Worm (Caenorhabditis elegans) whole organism, L4 larva: ENCODE measurements around the gene K01H12.4.

Source experiments
- F49E8.2 ChIP-seq: sonication (generic microtip); optimal IDR thresholded peaks from 2 replicates; lab custom pipeline; 2016; ENCODE audit warnings: missing compliant biosample characterization, mild to moderate bottlenecking, missing genetic modification characterization, borderline replicate concordance
- Y105C5A.15 ChIP-seq: fragments of 200-800 bp; sonication (Bioruptor generic); IDR thresholded peaks from 2 replicates; pipeline ENCODE4 v1.3.6; 2022; ENCODE audit warnings: missing genetic modification characterization, missing compliant biosample characterization
- Y75B8A.6 ChIP-seq: fragments of 200-800 bp; sonication (Bioruptor generic); IDR thresholded peaks from 2 replicates; pipeline ENCODE4 v1.3.6; 2022; ENCODE audit warnings: missing genetic modification reagents, missing genetic modification characterization, missing compliant biosample characterization
- aha-1 ChIP-seq: fragments of 150-350 bp; peaks from one replicate; lab custom pipeline; 2014; ENCODE audit warnings: missing biosample characterization, missing genetic modification characterization
- ces-1 ChIP-seq: fragments of 150-350 bp; sonication (generic microtip); optimal IDR thresholded peaks from 4 replicates; lab custom pipeline; 2014; ENCODE audit warnings: missing biosample characterization, missing genetic modification reagents, missing genetic modification characterization
- daf-12 ChIP-seq: fragments of 150-350 bp; optimal IDR thresholded peaks from 2 replicates; lab custom pipeline; 2014; ENCODE audit warnings: missing biosample characterization, missing genetic modification reagents, missing genetic modification characterization
- daf-16 ChIP-seq, 3 experiments: sonication (generic microtip); optimal IDR thresholded peaks; 2 replicates each; lab custom pipeline; 2016 to 2017; ENCODE audit warnings: missing genetic modification characterization in 3 of 3, missing genetic modification reagents in 3 of 3, mild to moderate bottlenecking in 2 of 3, missing compliant biosample characterization in 2 of 3, missing biosample characterization in 1 of 3, moderate library complexity in 1 of 3
- daf-8 ChIP-seq: fragments of 200-800 bp; sonication (Bioruptor generic); IDR thresholded peaks from 2 replicates; pipeline ENCODE4 v1.3.6; 2022; ENCODE audit warnings: missing genetic modification characterization, missing compliant biosample characterization
- dmd-6 ChIP-seq: fragments of 200-800 bp; sonication (Bioruptor generic); IDR thresholded peaks from 2 replicates; pipeline ENCODE4 v1.3.6; 2022; ENCODE audit warnings: missing genetic modification reagents, missing genetic modification characterization, missing compliant biosample characterization
- duxl-1 ChIP-seq: sonication (generic microtip); optimal IDR thresholded peaks from 2 replicates; lab custom pipeline; 2016; ENCODE audit warnings: mild to moderate bottlenecking, missing genetic modification characterization, moderate library complexity, missing compliant biosample characterization; ENCODE audit not compliant: poor library complexity
- dve-1 ChIP-seq: sonication (generic microtip); optimal IDR thresholded peaks from 2 replicates; lab custom pipeline; 2017; ENCODE audit warnings: antibody characterized with exemption, mild to moderate bottlenecking, missing genetic modification characterization, missing compliant biosample characterization; ENCODE audit not compliant: insufficient read depth
- hif-1 ChIP-seq, 2 experiments: sonication (generic microtip); optimal IDR thresholded peaks; 2 replicates each; lab custom pipeline; 2016 to 2017; ENCODE audit warnings: missing compliant biosample characterization in 2 of 2, missing genetic modification characterization in 2 of 2, missing genetic modification reagents in 2 of 2, missing genotype in 2 of 2, mild to moderate bottlenecking in 1 of 2
- hlh-11 ChIP-seq: fragments of 200-800 bp; sonication (Bioruptor generic); optimal IDR thresholded peaks from 2 replicates; lab custom pipeline; 2018; ENCODE audit warnings: mild to moderate bottlenecking, missing genetic modification characterization, missing compliant biosample characterization
- hlh-30 ChIP-seq: sonication (generic microtip); optimal IDR thresholded peaks from 2 replicates; lab custom pipeline; 2017; ENCODE audit warnings: antibody characterized with exemption, mild to moderate bottlenecking, missing genetic modification characterization, missing compliant biosample characterization; ENCODE audit not compliant: insufficient read depth
- hmg-1.1 ChIP-seq: fragments of 200-800 bp; sonication (Bioruptor generic); IDR thresholded peaks from 2 replicates; pipeline ENCODE4 v1.3.6; 2022; ENCODE audit warnings: missing genetic modification reagents, missing genetic modification characterization, missing compliant biosample characterization
- lin-13 ChIP-seq: fragments of 150-350 bp; optimal IDR thresholded peaks from 2 replicates; lab custom pipeline; 2014; ENCODE audit warnings: missing biosample characterization, missing genetic modification reagents, missing genetic modification characterization
- lin-15B ChIP-seq: fragments of 150-350 bp; sonication (generic microtip); optimal IDR thresholded peaks from 3 replicates; lab custom pipeline; 2014; ENCODE audit warnings: missing biosample characterization, missing genetic modification characterization
- lsy-2 ChIP-seq, 2 experiments: fragments of 150-350 bp in 1 of 2; sonication (generic microtip) in 1 of 2; optimal IDR thresholded peaks; 2 replicates each; lab custom pipeline; 2014 to 2017; ENCODE audit warnings: missing biosample characterization in 2 of 2, missing genetic modification characterization in 2 of 2
- mdl-1 ChIP-seq, 2 experiments: fragments of 150-350 bp in 1 of 2; sonication (generic microtip) in 1 of 2; optimal IDR thresholded peaks; 2 replicates each; lab custom pipeline; 2014 to 2017; ENCODE audit warnings: missing biosample characterization in 2 of 2, missing genetic modification characterization in 2 of 2
- mep-1 ChIP-seq: fragments of 150-350 bp; sonication (generic microtip); optimal IDR thresholded peaks from 3 replicates; lab custom pipeline; 2014; ENCODE audit warnings: missing biosample characterization, missing genetic modification characterization
- mxl-3 ChIP-seq: fragments of 200-800 bp; sonication (Bioruptor generic); optimal IDR thresholded peaks from 2 replicates; lab custom pipeline; 2018; ENCODE audit warnings: mild to moderate bottlenecking, missing genetic modification characterization, missing compliant biosample characterization
- nhr-10 ChIP-seq: fragments of 150-350 bp; optimal IDR thresholded peaks from 2 replicates; lab custom pipeline; 2014; ENCODE audit warnings: missing biosample characterization, missing genetic modification characterization
- nhr-28 ChIP-seq: fragments of 150-350 bp; optimal IDR thresholded peaks from 2 replicates; lab custom pipeline; 2014; ENCODE audit warnings: missing biosample characterization, missing genetic modification characterization
- nhr-77 ChIP-seq: fragments of 150-350 bp; optimal IDR thresholded peaks from 2 replicates; lab custom pipeline; 2014; ENCODE audit warnings: missing biosample characterization, missing genetic modification characterization
- php-3 ChIP-seq: fragments of 200-800 bp; sonication (Bioruptor generic); IDR thresholded peaks from 2 replicates; pipeline ENCODE4 v1.3.6; 2022; ENCODE audit warnings: missing genetic modification reagents, missing genetic modification characterization, missing compliant biosample characterization
- saeg-2 ChIP-seq: fragments of 200-800 bp; sonication (Bioruptor generic); IDR thresholded peaks from 2 replicates; pipeline ENCODE4 v1.3.6; 2022; ENCODE audit warnings: missing genetic modification reagents, missing genetic modification characterization, missing compliant biosample characterization
- spr-1 ChIP-seq: sonication (generic microtip); optimal IDR thresholded peaks from 2 replicates; lab custom pipeline; 2016; ENCODE audit warnings: mild to moderate bottlenecking, missing genetic modification characterization, missing compliant biosample characterization
- unc-130 ChIP-seq: sonication (generic microtip); optimal IDR thresholded peaks from 2 replicates; lab custom pipeline; 2016; ENCODE audit warnings: missing genetic modification reagents, missing genetic modification characterization, missing compliant biosample characterization
- unc-62 ChIP-seq, 3 experiments: fragments of 150-350 bp in 1 of 3; sonication (generic microtip); optimal IDR thresholded peaks in 2 of 3; peaks in 1 of 3; 1 replicate in 1 of 3; 2 replicates in 2 of 3; lab custom pipeline; 2014 to 2017; ENCODE audit warnings: missing biosample characterization in 3 of 3, missing genetic modification characterization in 3 of 3, missing genetic modification reagents in 3 of 3, missing genotype in 1 of 3

K01H12.4 gene

ce11 chrIV:9712782-9713181 lies at the start of gene K01H12.4:
Gene K01H12.4, plus strand, starts transcription at chrIV:9713082.
- TF ChIP-seq F49E8.2 (tag; lab: Kevin White, UChicago): no peak
- TF ChIP-seq hif-1 (tag; optimal IDR thresholded peaks at IDR 0.05; lab: Kevin White, UChicago): no peak
- no peak for TF ChIP-seq lin-15B (tag; lab: Kevin White, UChicago)
- TF ChIP-seq aha-1 (tag; lab: Kevin White, UChicago): peak; percentile 28
- no peak for TF ChIP-seq duxl-1 (tag; lab: Kevin White, UChicago)
- no peak for TF ChIP-seq hlh-11

DNA sequence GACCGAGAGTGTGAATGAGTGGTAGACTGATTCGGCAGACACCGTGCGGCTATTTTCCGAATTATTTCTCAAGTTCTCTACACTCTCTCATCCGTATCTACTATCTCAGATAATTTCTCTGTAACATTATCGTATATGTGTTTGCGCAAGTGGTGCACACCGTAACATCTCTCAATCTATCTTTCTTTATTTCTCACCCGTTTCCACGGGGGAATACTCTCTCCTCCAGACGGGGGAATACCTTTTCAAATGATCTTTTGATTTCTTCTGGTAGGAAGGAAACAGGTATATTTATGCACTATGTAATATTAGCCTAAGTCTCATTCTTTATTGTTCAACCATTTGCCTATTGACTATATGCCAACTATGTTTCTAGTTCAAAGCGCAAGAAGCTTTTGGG lies 45.8 kb upstream of the K01H12.4 start:
- peak; percentile 81 for TF ChIP-seq aha-1 (tag; lab: Kevin White, UChicago)
- TF ChIP-seq nhr-28 (tag; lab: Kevin White, UChicago): no peak
- TF ChIP-seq nhr-10 (tag; lab: Kevin White, UChicago): peak; percentile 28

DNA sequence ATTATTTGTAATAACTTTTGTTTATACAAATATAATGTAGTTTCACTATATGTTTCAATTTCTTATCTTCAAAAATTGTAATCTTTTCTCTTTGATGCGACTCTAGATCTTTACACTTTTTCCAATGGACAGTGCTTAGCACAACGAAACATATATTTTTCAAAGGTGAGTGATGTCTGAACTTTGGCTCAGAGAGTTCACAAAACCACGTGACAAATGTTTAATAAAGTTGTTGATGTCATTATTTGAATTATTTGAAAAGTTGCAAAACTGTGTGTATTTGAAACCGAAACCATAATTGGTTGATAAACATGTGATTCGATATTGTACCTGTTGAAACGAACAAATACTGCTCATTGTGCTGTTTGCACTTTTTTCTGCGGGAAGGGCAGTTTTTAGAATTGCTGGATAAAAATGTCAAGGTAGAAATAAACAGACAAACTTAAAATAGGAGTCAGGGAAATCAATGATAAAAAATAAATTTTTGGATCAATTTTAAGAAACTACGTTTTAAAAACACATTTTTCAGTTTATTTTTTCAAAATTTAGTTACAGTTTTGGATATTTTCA lies 44.7 kb upstream of the K01H12.4 start:
- TF ChIP-seq hlh-30 (tag; lab: Kevin White, UChicago) (peak; percentile 65), dmd-6 (peak; percentile 57), daf-16 (GFP tag; optimal IDR thresholded peaks at IDR 0.05; lab: Kevin White, UChicago) (no peak), daf-16 (tag; optimal IDR thresholded peaks at IDR 0.05; lab: Kevin White, UChicago) (peak; percentile 94), Y75B8A.6 (GFP tag; lab: Robert Waterston, UW) (no peak), unc-62 (GFP tag; optimal IDR thresholded peaks at IDR 0.05 in 1 of 2; lab: Kevin White, UChicago) (peak in 1 of 2 experiments; percentile 83), unc-62 (tag; optimal IDR thresholded peaks at IDR 0.05; lab: Kevin White, UChicago) (no peak), mdl-1 (tag; optimal IDR thresholded peaks at IDR 0.05; lab: Kevin White, UChicago) (peak in 1 of 2 experiments; percentile 38), lin-13 (GFP tag; lab: Kevin White, UChicago) (no peak), php-3 (GFP tag; lab: Robert Waterston, UW) (no peak), lsy-2 (tag; optimal IDR thresholded peaks at IDR 0.05; lab: Kevin White, UChicago) (peak in 1 of 2 experiments; percentile 20), dve-1 (tag; lab: Kevin White, UChicago) (peak; percentile 83), mep-1 (tag; lab: Kevin White, UChicago) (peak; percentile 19), spr-1 (tag; lab: Kevin White, UChicago) (no peak), nhr-77 (tag; lab: Kevin White, UChicago) (peak; percentile 13), daf-8 (GFP tag; lab: Robert Waterston, UW) (no peak), hlh-11 (peak; percentile 61), ces-1 (no peak), nhr-28 (tag; lab: Kevin White, UChicago) (peak; percentile 61)

DNA sequence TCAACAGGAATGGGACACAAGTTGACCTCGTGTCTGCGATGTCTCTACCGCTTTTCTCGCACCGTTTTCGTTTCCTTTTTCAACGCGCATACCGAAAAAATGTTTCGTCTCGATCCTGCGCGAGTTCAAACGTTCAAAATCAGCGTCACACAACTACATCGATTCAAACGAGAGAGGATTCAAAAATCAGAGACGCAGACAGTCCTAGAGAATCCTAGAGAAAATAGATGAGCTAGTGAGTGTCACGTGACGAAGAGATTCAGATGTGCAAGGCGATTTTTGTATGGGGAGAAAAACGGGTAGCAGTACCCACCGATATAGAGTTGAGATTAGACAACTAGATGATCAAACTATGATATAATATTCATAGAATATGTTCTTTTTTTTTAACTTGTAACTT lies 42.9 kb upstream of the K01H12.4 start:
- TF ChIP-seq mep-1 (tag; lab: Kevin White, UChicago) (peak; percentile 5), dve-1 (tag; lab: Kevin White, UChicago) (peak; percentile 37), daf-12 (tag; lab: Kevin White, UChicago) (no peak), Y105C5A.15 (GFP tag; lab: Robert Waterston, UW) (no peak), lsy-2 (tag; optimal IDR thresholded peaks at IDR 0.05; lab: Kevin White, UChicago) (peak in 1 of 2 experiments; percentile 48), mdl-1 (tag; optimal IDR thresholded peaks at IDR 0.05; lab: Kevin White, UChicago) (peak; percentile 24 to 80), dmd-6 (peak; percentile 56), hmg-1.1 (GFP tag; lab: Robert Waterston, UW) (peak; percentile 43; the same call in 1 of the 2 replicates), unc-130 (GFP tag; lab: Kevin White, UChicago) (no peak), mxl-3 (GFP tag; lab: Kevin White, UChicago) (peak; percentile 67), unc-62 (GFP tag; optimal IDR thresholded peaks at IDR 0.05 in 1 of 2; lab: Kevin White, UChicago) (peak in 1 of 2 experiments; percentile 87), unc-62 (tag; optimal IDR thresholded peaks at IDR 0.05; lab: Kevin White, UChicago) (no peak), nhr-28 (tag; lab: Kevin White, UChicago) (peak; percentile 81), hlh-30 (tag; lab: Kevin White, UChicago) (peak; percentile 77), saeg-2 (0 out of 2 replicates have a peak, but pooled peaks have one; percentile 42), hlh-11 (peak; percentile 81)
